Worm (Caenorhabditis elegans) whole organism, early embryonic: ENCODE data around the gene C25H3.10.

Experiments
- ama-1 ChIP-seq: fragments of 150-350 bp; optimal IDR thresholded peaks from 2 replicates; lab custom pipeline; 2014
- ets-7 ChIP-seq: sonication (generic microtip); optimal IDR thresholded peaks from 2 replicates; lab custom pipeline; 2016; ENCODE audit warnings: missing genotype, missing genetic modification characterization, missing compliant biosample characterization
- hmbx-1 ChIP-seq: sonication (generic microtip); optimal IDR thresholded peaks from 2 replicates; lab custom pipeline; 2016; ENCODE audit warnings: mild to moderate bottlenecking, missing genetic modification characterization, missing compliant biosample characterization
- tbx-37 ChIP-seq: fragments of 200-800 bp; sonication (Bioruptor generic); conservative IDR thresholded peaks from 2 replicates; pipeline ENCODE4 v1.3.6; 2022; ENCODE audit warnings: missing genetic modification reagents, missing genetic modification characterization, missing compliant biosample characterization

ce11 chrII:5717831-5718230 is 19.1 kb upstream of the C25H3.10 start, which contains the start of gene zipt-3:
- TF ChIP-seq ama-1 (lab: Kevin White, UChicago) (no peak), hmbx-1 (tag; lab: Kevin White, UChicago) (no peak), tbx-37 (GFP tag; lab: Robert Waterston, UW) (no peak), ets-7 (tag; lab: Kevin White, UChicago) (no peak)
